Worm (Caenorhabditis elegans): ENCODE data around the gene nhr-130.

- no peak for TF ChIP-seq ztf-7 (tag; optimal IDR thresholded peaks at IDR 0.05)
- no peak for TF ChIP-seq Y105C5A.15 (GFP tag; IDR thresholded peaks at IDR 0.05)
- no peak for TF ChIP-seq aly-2 (tag; optimal IDR thresholded peaks at IDR 0.05)
- TF ChIP-seq lin-39 (tag; optimal IDR thresholded peaks at IDR 0.05): no peak
- no peak for TF ChIP-seq mxl-2 (GFP tag; conservative IDR thresholded peaks at IDR 0.05)
- no peak for TF ChIP-seq ama-1 (optimal IDR thresholded peaks at IDR 0.05)
- TF ChIP-seq nhr-25 (tag; optimal IDR thresholded peaks at IDR 0.05; ENCODE audit: borderline replicate concordance, insufficient read depth): no peak
These were observed 33.5 kb downstream of the nhr-130 start, which contains the start of gene M02H5.8 for ce11 chrV:449685-450084.
